Worm (Caenorhabditis elegans) whole organism, young adult: ENCODE results near the gene B0252.11.

Experiments used
- B0035.1 ChIP-seq: sonication (generic microtip); optimal IDR thresholded peaks from 2 replicates; lab custom pipeline; 2016; ENCODE audit warnings: missing genetic modification characterization, mild to moderate bottlenecking, missing compliant biosample characterization, missing genotype, missing genetic modification reagents
- B0336.3 ChIP-seq: fragments of 200-800 bp; sonication (Bioruptor generic); IDR thresholded peaks from 2 replicates; pipeline ENCODE4 v1.3.6; 2022; ENCODE audit warnings: missing genetic modification characterization, missing compliant biosample characterization
- C06A6.2 ChIP-seq: fragments of 200-800 bp; sonication (Bioruptor generic); conservative IDR thresholded peaks from 2 replicates; pipeline ENCODE4 v1.3.6; 2022; ENCODE audit warnings: missing genetic modification characterization, missing compliant biosample characterization
- F22D6.2 ChIP-seq: sonication (generic microtip); optimal IDR thresholded peaks from 2 replicates; lab custom pipeline; 2016; ENCODE audit warnings: mild to moderate bottlenecking, missing genetic modification characterization, missing compliant biosample characterization
- F55B11.4 ChIP-seq: sonication (generic microtip); optimal IDR thresholded peaks from 2 replicates; lab custom pipeline; 2016; ENCODE audit warnings: missing compliant biosample characterization, missing genetic modification characterization, borderline replicate concordance; ENCODE audit not compliant: insufficient read depth
- F57A8.1 ChIP-seq: fragments of 200-800 bp; sonication (Bioruptor generic); optimal IDR thresholded peaks from 2 replicates; lab custom pipeline; 2018; ENCODE audit warnings: mild to moderate bottlenecking, missing genetic modification characterization, moderate library complexity, missing compliant biosample characterization
- F57C9.4 ChIP-seq: sonication (generic microtip); optimal IDR thresholded peaks from 2 replicates; lab custom pipeline; 2017; ENCODE audit warnings: mild to moderate bottlenecking, missing genetic modification characterization, missing compliant biosample characterization
- Y53F4B.3 ChIP-seq: fragments of 200-800 bp; sonication (Bioruptor generic); IDR thresholded peaks from 2 replicates; pipeline ENCODE4 v1.3.6; 2022; ENCODE audit warnings: missing genetic modification reagents, missing genetic modification characterization, missing compliant biosample characterization
- Y79H2A.3 ChIP-seq: fragments of 200-800 bp; sonication (Bioruptor generic); conservative IDR thresholded peaks from 2 replicates; pipeline ENCODE4 v1.3.6; 2022; ENCODE audit warnings: missing genetic modification reagents, missing genetic modification characterization, missing compliant biosample characterization
- ZK185.1 ChIP-seq: sonication (generic microtip); optimal IDR thresholded peaks from 2 replicates; lab custom pipeline; 2016; ENCODE audit warnings: mild to moderate bottlenecking, missing genetic modification characterization, missing compliant biosample characterization; ENCODE audit not compliant: poor library complexity, severe bottlenecking
- akir-1 ChIP-seq: fragments of 200-800 bp; sonication (Bioruptor generic); optimal IDR thresholded peaks from 2 replicates; lab custom pipeline; 2018; ENCODE audit warnings: mild to moderate bottlenecking, missing genetic modification characterization, moderate library complexity, missing compliant biosample characterization
- atf-7 ChIP-seq: sonication (generic microtip); optimal IDR thresholded peaks from 2 replicates; lab custom pipeline; 2017; ENCODE audit warnings: mild to moderate bottlenecking, missing genetic modification characterization, missing compliant biosample characterization
- attf-6 ChIP-seq: fragments of 200-800 bp; sonication (Bioruptor generic); IDR thresholded peaks from 2 replicates; pipeline ENCODE4 v1.3.6; 2022; ENCODE audit warnings: missing genetic modification reagents, missing genetic modification characterization, missing compliant biosample characterization
- bed-1 ChIP-seq: fragments of 200-800 bp; sonication (Bioruptor generic); IDR thresholded peaks from 2 replicates; pipeline ENCODE4 v1.3.6; 2022; ENCODE audit warnings: missing genetic modification reagents, missing genetic modification characterization, missing compliant biosample characterization
- cebp-2 ChIP-seq: fragments of 200-800 bp; sonication (Bioruptor generic); IDR thresholded peaks from 2 replicates; pipeline ENCODE4 v1.3.6; 2022; ENCODE audit warnings: missing genetic modification characterization, missing compliant biosample characterization
- ceh-27 ChIP-seq: fragments of 200-800 bp; sonication (Bioruptor generic); optimal IDR thresholded peaks from 2 replicates; lab custom pipeline; 2018; ENCODE audit warnings: mild to moderate bottlenecking, missing genetic modification characterization, moderate library complexity, missing compliant biosample characterization
- ceh-91 ChIP-seq: fragments of 200-800 bp; sonication (Bioruptor generic); IDR thresholded peaks from 2 replicates; pipeline ENCODE4 v1.3.6; 2022; ENCODE audit warnings: missing genetic modification reagents, missing genetic modification characterization, missing compliant biosample characterization
- dox-1 ChIP-seq: fragments of 200-800 bp; sonication (Bioruptor generic); IDR thresholded peaks from 2 replicates; pipeline ENCODE4 v1.3.6; 2022; ENCODE audit warnings: missing genetic modification reagents, missing genetic modification characterization, missing compliant biosample characterization
- ets-4 ChIP-seq: fragments of 200-800 bp; sonication (Bioruptor generic); optimal IDR thresholded peaks from 2 replicates; lab custom pipeline; 2018; ENCODE audit warnings: mild to moderate bottlenecking, missing genetic modification characterization, missing compliant biosample characterization
- fkh-3 ChIP-seq: sonication (generic microtip); optimal IDR thresholded peaks from 2 replicates; lab custom pipeline; 2016; ENCODE audit warnings: mild to moderate bottlenecking, missing genetic modification characterization, missing compliant biosample characterization
- gei-17 ChIP-seq: fragments of 200-800 bp; sonication (Bioruptor generic); optimal IDR thresholded peaks from 2 replicates; lab custom pipeline; 2018; ENCODE audit warnings: mild to moderate bottlenecking, missing genetic modification characterization, missing compliant biosample characterization
- him-1 ChIP-seq: sonication (generic microtip); optimal IDR thresholded peaks from 2 replicates; lab custom pipeline; 2016; ENCODE audit warnings: missing genotype, missing genetic modification reagents, missing genetic modification characterization, missing compliant biosample characterization
- hmg-20 ChIP-seq: fragments of 200-800 bp; sonication (Bioruptor generic); IDR thresholded peaks from 2 replicates; pipeline ENCODE4 v1.3.6; 2022; ENCODE audit warnings: missing genetic modification reagents, missing genetic modification characterization, missing compliant biosample characterization
- let-526 ChIP-seq: fragments of 200-800 bp; sonication (Bioruptor generic); IDR thresholded peaks from 2 replicates; pipeline ENCODE4 v1.3.6; 2022; ENCODE audit warnings: missing genetic modification reagents, missing genetic modification characterization, missing compliant biosample characterization
- let-607 ChIP-seq, 2 experiments: fragments of 200-800 bp in 1 of 2; sonication (Bioruptor generic) in 1 of 2; sonication (generic microtip) in 1 of 2; optimal IDR thresholded peaks; 2 replicates each; lab custom pipeline; 2016 to 2018; ENCODE audit warnings: mild to moderate bottlenecking in 2 of 2, missing compliant biosample characterization in 2 of 2, missing genetic modification characterization in 2 of 2, moderate library complexity in 2 of 2, missing genotype in 1 of 2
- lin-35 ChIP-seq, 3 experiments: fragments of 150-350 bp in 2 of 3; sonication (generic microtip) in 1 of 3; optimal IDR thresholded peaks; 2 replicates each; lab custom pipeline; 2014 to 2018; ENCODE audit warnings: missing biosample characterization in 3 of 3, missing genetic modification characterization in 3 of 3, missing genetic modification reagents in 3 of 3
- lin-40 ChIP-seq: sonication (generic microtip); optimal IDR thresholded peaks from 2 replicates; lab custom pipeline; 2016; ENCODE audit warnings: missing genetic modification characterization, mild to moderate bottlenecking, missing compliant biosample characterization, missing genotype, missing genetic modification reagents
- lsl-1 ChIP-seq: fragments of 200-800 bp; sonication (Bioruptor generic); optimal IDR thresholded peaks from 2 replicates; lab custom pipeline; 2018; ENCODE audit warnings: mild to moderate bottlenecking, missing genetic modification characterization, moderate library complexity, missing compliant biosample characterization
- mcd-1 ChIP-seq: fragments of 200-800 bp; sonication (Bioruptor generic); IDR thresholded peaks from 2 replicates; pipeline ENCODE4 v1.3.6; 2022; ENCODE audit warnings: missing genetic modification reagents, missing genetic modification characterization, missing compliant biosample characterization
- nhr-90 ChIP-seq: sonication (generic microtip); optimal IDR thresholded peaks from 2 replicates; lab custom pipeline; 2016; ENCODE audit warnings: missing genotype, mild to moderate bottlenecking, missing genetic modification characterization, missing compliant biosample characterization
- rec-8 ChIP-seq, 2 experiments: sonication (generic microtip); optimal IDR thresholded peaks; 2 replicates each; lab custom pipeline; 2016; ENCODE audit warnings: mild to moderate bottlenecking in 2 of 2, missing genetic modification characterization in 2 of 2, missing genetic modification reagents in 2 of 2, missing genotype in 2 of 2, missing biosample characterization in 1 of 2, missing compliant biosample characterization in 1 of 2, moderate library complexity in 1 of 2
- sdz-38 ChIP-seq: sonication (generic microtip); optimal IDR thresholded peaks from 2 replicates; lab custom pipeline; 2016; ENCODE audit warnings: missing genotype, missing genetic modification characterization, missing compliant biosample characterization
- tbp1 ChIP-seq: fragments of 200-800 bp; sonication (Bioruptor generic); optimal IDR thresholded peaks from 2 replicates; lab custom pipeline; 2018; ENCODE audit warnings: mild to moderate bottlenecking, missing genetic modification characterization, missing compliant biosample characterization
- unc-130 ChIP-seq: sonication (generic microtip); optimal IDR thresholded peaks from 2 replicates; lab custom pipeline; 2016; ENCODE audit warnings: missing genetic modification reagents, missing genetic modification characterization, missing compliant biosample characterization
- xnd-1 ChIP-seq: sonication (generic microtip); optimal IDR thresholded peaks from 2 replicates; lab custom pipeline; 2016; ENCODE audit warnings: missing genotype, missing genetic modification reagents, missing genetic modification characterization, missing compliant biosample characterization
- ztf-22 ChIP-seq: fragments of 200-800 bp; sonication (Bioruptor generic); optimal IDR thresholded peaks from 2 replicates; lab custom pipeline; 2018; ENCODE audit warnings: mild to moderate bottlenecking, missing genetic modification characterization, moderate library complexity, missing compliant biosample characterization
- ztf-28 ChIP-seq: fragments of 200-800 bp; sonication (Bioruptor generic); IDR thresholded peaks from 2 replicates; pipeline ENCODE4 v1.3.6; 2022; ENCODE audit warnings: missing genetic modification reagents, missing genetic modification characterization, missing compliant biosample characterization
- ztf-6 ChIP-seq: fragments of 200-800 bp; sonication (Bioruptor generic); IDR thresholded peaks from 2 replicates; pipeline ENCODE4 v1.3.6; 2022; ENCODE audit warnings: missing genetic modification reagents, missing genetic modification characterization, missing compliant biosample characterization

B0252.11 gene

ce11 chrII:6943299-6944051 lies 25.9 kb upstream of the B0252.11 start (continued):
- TF ChIP-seq F22D6.2 (tag; lab: Kevin White, UChicago) (no peak), Y53F4B.3 (GFP tag; lab: Robert Waterston, UW) (no peak), lsl-1 (GFP tag; lab: Kevin White, UChicago) (no peak), atf-7 (no peak), ztf-6 (GFP tag; lab: Robert Waterston, UW) (no peak), F57C9.4 (tag; lab: Kevin White, UChicago) (no peak)
- TF ChIP-seq, all 124 proteins: peak for 14

- TF ChIP-seq lin-40 (tag; lab: Kevin White, UChicago) (no peak), Y53F4B.3 (GFP tag; lab: Robert Waterston, UW) (no peak), rec-8 (tag; optimal IDR thresholded peaks at IDR 0.05; lab: Kevin White, UChicago) (no peak), ztf-22 (GFP tag; lab: Kevin White, UChicago) (no peak), cebp-2 (GFP tag; lab: Robert Waterston, UW) (no peak), Y79H2A.3 (GFP tag; lab: Robert Waterston, UW) (no peak), gei-17 (no peak), xnd-1 (tag; lab: Kevin White, UChicago) (no peak), akir-1 (no peak), B0336.3 (GFP tag; lab: Robert Waterston, UW) (no peak), dox-1 (GFP tag; lab: Robert Waterston, UW) (no peak), C06A6.2 (GFP tag; lab: Robert Waterston, UW) (no peak), nhr-90 (tag; lab: Kevin White, UChicago) (no peak), him-1 (tag; lab: Kevin White, UChicago) (no peak), F55B11.4 (tag; lab: Kevin White, UChicago) (no peak), ZK185.1 (tag; lab: Kevin White, UChicago) (no peak), ztf-28 (GFP tag; lab: Robert Waterston, UW) (no peak), fkh-3 (tag; lab: Kevin White, UChicago) (no peak), bed-1 (no peak), let-607 (tag; optimal IDR thresholded peaks at IDR 0.05; lab: Kevin White, UChicago) (no peak)
Measured at ce11 chrII:6941520-6941919, 23.9 kb upstream of the B0252.11 start.

DNA sequence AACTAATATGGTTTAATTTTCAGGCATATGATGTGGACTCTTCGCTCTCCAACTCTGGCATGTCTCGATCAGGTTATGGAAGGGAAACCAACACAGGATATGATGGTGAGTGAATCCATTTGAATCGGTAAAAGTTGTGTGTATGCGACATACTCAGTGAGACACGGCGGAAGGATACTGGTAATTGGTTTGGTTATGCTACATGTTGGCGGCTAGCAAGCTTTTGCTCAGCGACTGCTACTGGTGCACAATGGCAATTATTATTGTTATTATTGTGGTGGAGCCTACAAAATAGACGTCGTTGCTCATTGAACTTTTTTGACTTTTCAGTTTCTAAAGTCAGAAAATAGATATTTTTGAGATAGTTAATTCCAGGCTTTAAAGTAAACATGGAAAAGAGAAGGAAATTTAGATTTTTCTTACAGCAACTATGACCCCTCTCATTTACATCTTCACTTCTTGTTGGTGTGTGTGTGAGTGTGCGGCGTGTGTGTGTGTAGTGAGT lies 23.2 kb upstream of the B0252.11 start:
- no peak for TF ChIP-seq let-526 (GFP tag; lab: Robert Waterston, UW)
- TF ChIP-seq lin-35 (GFP tag; optimal IDR thresholded peaks at IDR 0.05; lab: Kevin White, UChicago) = no peak
- TF ChIP-seq hmg-20 = no peak

DNA sequence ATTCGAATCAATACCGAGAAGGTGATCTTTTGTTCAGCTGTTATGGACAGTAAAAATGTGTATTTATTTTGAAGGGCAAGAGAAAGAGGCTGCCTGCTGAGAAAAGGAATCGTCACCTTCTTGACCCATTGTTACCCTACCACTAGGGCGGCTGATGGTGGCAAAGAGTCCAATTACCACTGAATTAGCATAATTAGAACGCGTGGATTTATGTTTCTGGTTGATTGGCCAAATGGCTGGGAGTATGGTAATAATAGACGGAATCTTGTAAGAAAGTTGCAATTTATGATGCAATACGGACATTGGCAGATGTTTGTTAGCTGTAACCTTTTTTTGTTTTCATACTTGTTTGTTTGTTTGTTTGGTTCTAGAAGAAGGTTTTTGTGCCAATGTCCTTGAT lies 22.3 kb upstream of the B0252.11 start:
- TF ChIP-seq ets-4 (GFP tag; lab: Kevin White, UChicago) (no peak), F57A8.1 (no peak), tbp1 (GFP tag; lab: Kevin White, UChicago) (no peak), unc-130 (GFP tag; lab: Kevin White, UChicago) (no peak), mcd-1 (GFP tag; lab: Robert Waterston, UW) (no peak), attf-6 (GFP tag; lab: Robert Waterston, UW) (no peak), ceh-27 (GFP tag; lab: Kevin White, UChicago) (no peak), sdz-38 (tag; lab: Kevin White, UChicago) (no peak), him-1 (tag; lab: Kevin White, UChicago) (no peak), let-607 (tag; optimal IDR thresholded peaks at IDR 0.05; lab: Kevin White, UChicago) (no peak), B0035.1 (no peak), ceh-91 (GFP tag; lab: Robert Waterston, UW) (no peak)
